Worm (Caenorhabditis elegans) whole organism, L3 larva: Measurements from ENCODE around the gene Y43F8B.28.

Experiments used
- R02D3.7 ChIP-seq: fragments of 150-350 bp; optimal IDR thresholded peaks from 2 replicates; lab custom pipeline; 2014; ENCODE audit warnings: missing biosample characterization, missing genetic modification characterization
- aly-2 ChIP-seq: fragments of 150-350 bp; optimal IDR thresholded peaks from 2 replicates; lab custom pipeline; 2014; ENCODE audit warnings: missing biosample characterization, missing genetic modification characterization
- ama-1 ChIP-seq: fragments of 150-350 bp; optimal IDR thresholded peaks from 2 replicates; lab custom pipeline; 2018
- ceh-16 ChIP-seq: sonication (generic microtip); optimal IDR thresholded peaks from 2 replicates; lab custom pipeline; 2017; ENCODE audit warnings: missing biosample characterization, missing genetic modification characterization
- ceh-9 ChIP-seq: sonication (generic microtip); optimal IDR thresholded peaks from 2 replicates; lab custom pipeline; 2018; ENCODE audit warnings: missing biosample characterization, missing genetic modification characterization
- daf-12 ChIP-seq: fragments of 150-350 bp; optimal IDR thresholded peaks from 2 replicates; lab custom pipeline; 2014; ENCODE audit warnings: missing biosample characterization, missing genetic modification reagents, missing genetic modification characterization
- elt-2 ChIP-seq: sonication (generic microtip); optimal IDR thresholded peaks from 2 replicates; lab custom pipeline; 2016; ENCODE audit warnings: missing genetic modification reagents, mild to moderate bottlenecking, missing genetic modification characterization, missing compliant biosample characterization
- elt-3 ChIP-seq, 3 experiments: fragments of 150-350 bp in 1 of 3; sonication (generic microtip) in 2 of 3; optimal IDR thresholded peaks; 2 replicates in 2 of 3; 4 replicates in 1 of 3; lab custom pipeline; 2014 to 2017; ENCODE audit warnings: missing biosample characterization in 3 of 3, missing genetic modification characterization in 3 of 3
- fkh-10 ChIP-seq: sonication (generic microtip); optimal IDR thresholded peaks from 2 replicates; lab custom pipeline; 2017; ENCODE audit warnings: missing biosample characterization, missing genetic modification reagents, missing genetic modification characterization
- fkh-2 ChIP-seq: fragments of 150-350 bp; optimal IDR thresholded peaks from 2 replicates; lab custom pipeline; 2014; ENCODE audit warnings: missing biosample characterization, missing genetic modification reagents, missing genetic modification characterization
- hmg-11 ChIP-seq: sonication (generic microtip); optimal IDR thresholded peaks from 2 replicates; lab custom pipeline; 2016; ENCODE audit warnings: missing genetic modification characterization, missing compliant biosample characterization
- jun-1 ChIP-seq: fragments of 150-350 bp; optimal IDR thresholded peaks from 2 replicates; lab custom pipeline; 2014; ENCODE audit warnings: missing biosample characterization, missing genetic modification reagents, missing genetic modification characterization
- lin-15B ChIP-seq: fragments of 150-350 bp; optimal IDR thresholded peaks from 2 replicates; lab custom pipeline; 2014; ENCODE audit warnings: missing biosample characterization, missing genetic modification characterization
- lin-39 ChIP-seq: fragments of 150-350 bp; optimal IDR thresholded peaks from 2 replicates; lab custom pipeline; 2018; ENCODE audit warnings: missing biosample characterization, missing genetic modification reagents, missing genetic modification characterization
- lsy-12 ChIP-seq: sonication (generic microtip); optimal IDR thresholded peaks from 2 replicates; lab custom pipeline; 2016; ENCODE audit warnings: mild to moderate bottlenecking, missing genetic modification characterization, missing compliant biosample characterization
- mml-1 ChIP-seq: fragments of 150-350 bp; sonication (generic microtip); optimal IDR thresholded peaks from 3 replicates; lab custom pipeline; 2014; ENCODE audit warnings: missing biosample characterization, missing genetic modification characterization
- nfya-1 ChIP-seq: sonication (generic microtip); optimal IDR thresholded peaks from 2 replicates; lab custom pipeline; 2017; ENCODE audit warnings: missing genetic modification characterization, mild to moderate bottlenecking, missing compliant biosample characterization, antibody characterized with exemption, moderate library complexity; ENCODE audit not compliant: insufficient read depth
- nhr-12 ChIP-seq: fragments of 150-350 bp; optimal IDR thresholded peaks from 2 replicates; lab custom pipeline; 2014; ENCODE audit warnings: missing biosample characterization, missing genetic modification characterization
- nhr-23 ChIP-seq: fragments of 150-350 bp; optimal IDR thresholded peaks from 2 replicates; lab custom pipeline; 2014; ENCODE audit warnings: missing biosample characterization, missing genetic modification reagents, missing genetic modification characterization
- nhr-237 ChIP-seq: fragments of 150-350 bp; optimal IDR thresholded peaks from 2 replicates; lab custom pipeline; 2014; ENCODE audit warnings: missing biosample characterization, missing genetic modification characterization
- nhr-25 ChIP-seq: sonication (generic microtip); optimal IDR thresholded peaks from 2 replicates; lab custom pipeline; 2017; ENCODE audit warnings: missing biosample characterization, missing genetic modification characterization
- nhr-28 ChIP-seq: fragments of 150-350 bp; optimal IDR thresholded peaks from 2 replicates; lab custom pipeline; 2014; ENCODE audit warnings: missing biosample characterization, missing genetic modification characterization
- nhr-43 ChIP-seq: sonication (generic microtip); optimal IDR thresholded peaks from 2 replicates; lab custom pipeline; 2016; ENCODE audit warnings: mild to moderate bottlenecking, missing genetic modification characterization, missing compliant biosample characterization; ENCODE audit not compliant: poor library complexity, severe bottlenecking
- pha-4 ChIP-seq: fragments of 150-350 bp; optimal IDR thresholded peaks from 2 replicates; lab custom pipeline; 2014; ENCODE audit warnings: missing biosample characterization, missing genetic modification reagents, missing genetic modification characterization
- pqm-1 ChIP-seq: fragments of 150-350 bp; optimal IDR thresholded peaks from 2 replicates; lab custom pipeline; 2017; ENCODE audit warnings: missing biosample characterization, missing genetic modification characterization, inconsistent platforms
- sea-2 ChIP-seq: fragments of 150-350 bp; sonication (generic microtip); optimal IDR thresholded peaks from 4 replicates; lab custom pipeline; 2014; ENCODE audit warnings: missing biosample characterization, missing genetic modification reagents, missing genetic modification characterization
- skn-1 ChIP-seq: fragments of 150-350 bp; optimal IDR thresholded peaks from 2 replicates; lab custom pipeline; 2014; ENCODE audit warnings: missing biosample characterization, missing genetic modification characterization
- tbx-2 ChIP-seq: sonication (generic microtip); optimal IDR thresholded peaks from 2 replicates; lab custom pipeline; 2016; ENCODE audit warnings: mild to moderate bottlenecking, missing genetic modification characterization, missing compliant biosample characterization
- unc-62 ChIP-seq: fragments of 150-350 bp; sonication (generic microtip); optimal IDR thresholded peaks from 4 replicates; lab custom pipeline; 2014; ENCODE audit warnings: missing biosample characterization, missing genetic modification reagents, missing genetic modification characterization
- zag-1 ChIP-seq: fragments of 150-350 bp; optimal IDR thresholded peaks from 2 replicates; lab custom pipeline; 2014; ENCODE audit warnings: missing biosample characterization, missing genetic modification characterization
- ztf-4 ChIP-seq: fragments of 150-350 bp; optimal IDR thresholded peaks from 2 replicates; lab custom pipeline; 2014; ENCODE audit warnings: missing biosample characterization, missing genetic modification characterization

The Y43F8B.28 gene

ce11 chrV:19513552-19513951, 28.4 kb downstream of the Y43F8B.28 start, which contains the start of gene phy-4:
Gene phy-4, minus strand, starts transcription at chrV:19513652.
- TF ChIP-seq tbx-2 (tag; lab: Kevin White, UChicago): no peak
- no peak for TF ChIP-seq elt-2 (tag; lab: Kevin White, UChicago)
- TF ChIP-seq nhr-12: no peak
- no peak for TF ChIP-seq R02D3.7 (tag; lab: Kevin White, UChicago)
- no peak for TF ChIP-seq ceh-9 (tag; lab: Kevin White, UChicago)
- TF ChIP-seq unc-62 (GFP tag; lab: Kevin White, UChicago): no peak
- TF ChIP-seq nhr-237 (tag; lab: Kevin White, UChicago): no peak
- no peak for TF ChIP-seq pha-4 (tag; lab: Kevin White, UChicago)
- no peak for TF ChIP-seq fkh-10 (GFP tag; lab: Kevin White, UChicago)
- TF ChIP-seq skn-1 (tag; lab: Kevin White, UChicago): no peak
- no peak for TF ChIP-seq nhr-25 (tag; lab: Kevin White, UChicago)
- TF ChIP-seq lsy-12 (tag; lab: Kevin White, UChicago): no peak
- no peak for TF ChIP-seq nfya-1 (tag; lab: Kevin White, UChicago)
- TF ChIP-seq jun-1 (tag; lab: Kevin White, UChicago): no peak
- TF ChIP-seq ama-1 (lab: Kevin White, UChicago): no peak
- TF ChIP-seq daf-12: no peak
- no peak for TF ChIP-seq mml-1 (tag; lab: Kevin White, UChicago)
- TF ChIP-seq fkh-2 (tag; lab: Kevin White, UChicago): no peak
- TF ChIP-seq lin-15B (tag; lab: Kevin White, UChicago): no peak

ce11 chrV:19518468-19519168, 33.5 kb downstream of the Y43F8B.28 start:
- no peak for TF ChIP-seq lin-15B (tag; lab: Kevin White, UChicago)
- no peak for TF ChIP-seq hmg-11 (tag; lab: Kevin White, UChicago)
- peak; percentile 4 for TF ChIP-seq pqm-1
- peak; percentile 29 for TF ChIP-seq elt-2 (tag; lab: Kevin White, UChicago)

- TF ChIP-seq nhr-23 (tag; lab: Kevin White, UChicago) (peak; percentile 23), tbx-2 (tag; lab: Kevin White, UChicago) (peak; percentile 84), ama-1 (lab: Kevin White, UChicago) (peak; percentile 97), nhr-43 (tag; lab: Kevin White, UChicago) (peak; percentile 65), ztf-4 (tag; lab: Kevin White, UChicago) (peak; percentile 66), lsy-12 (tag; lab: Kevin White, UChicago) (peak; percentile 50), elt-3 (tag; optimal IDR thresholded peaks at IDR 0.05; lab: Kevin White, UChicago) (no peak), elt-2 (tag; lab: Kevin White, UChicago) (peak; percentile 11), R02D3.7 (tag; lab: Kevin White, UChicago) (no peak), nhr-25 (tag; lab: Kevin White, UChicago) (peak; percentile 71)
These were observed 34.4 kb downstream of the Y43F8B.28 start for ce11 chrV:19519511-19519934.

ce11 chrV:19520130-19520529, 35.0 kb downstream of the Y43F8B.28 start:
- TF ChIP-seq ceh-16: no peak
- peak; percentile 97 for TF ChIP-seq ama-1 (lab: Kevin White, UChicago)
- peak; percentile 73 for TF ChIP-seq nfya-1 (tag; lab: Kevin White, UChicago)
- no peak for TF ChIP-seq zag-1 (tag; lab: Kevin White, UChicago)
- TF ChIP-seq lsy-12 (tag; lab: Kevin White, UChicago): no peak
- peak; percentile 54 for TF ChIP-seq nhr-43 (tag; lab: Kevin White, UChicago)
- peak; percentile 73 for TF ChIP-seq ztf-4 (tag; lab: Kevin White, UChicago)
- TF ChIP-seq nhr-25 (tag; lab: Kevin White, UChicago): peak; percentile 94

- TF ChIP-seq fkh-10 (GFP tag; lab: Kevin White, UChicago) (no peak), jun-1 (tag; lab: Kevin White, UChicago) (no peak), daf-12 (no peak), fkh-2 (tag; lab: Kevin White, UChicago) (no peak), aly-2 (tag; lab: Kevin White, UChicago) (no peak), lin-39 (no peak), ama-1 (lab: Kevin White, UChicago) (peak; percentile 94), nhr-28 (tag; lab: Kevin White, UChicago) (no peak), nfya-1 (tag; lab: Kevin White, UChicago) (no peak), lin-15B (tag; lab: Kevin White, UChicago) (no peak), nhr-25 (tag; lab: Kevin White, UChicago) (peak; percentile 84), sea-2 (GFP tag; lab: Kevin White, UChicago) (no peak)
These were observed 35.6 kb downstream of the Y43F8B.28 start for ce11 chrV:19520597-19521322.
